Worm (Caenorhabditis elegans) whole organism, L4 larva: Measurements from ENCODE around the gene B0272.3.

Experiments used
- F10B5.3 ChIP-seq: sonication (generic microtip); optimal IDR thresholded peaks from 2 replicates; lab custom pipeline; 2016; ENCODE audit warnings: mild to moderate bottlenecking, missing genetic modification characterization, missing compliant biosample characterization
- F44E2.7 ChIP-seq: fragments of 200-800 bp; sonication (Bioruptor generic); IDR thresholded peaks from 2 replicates; pipeline ENCODE4 v2.1.2; 2022; ENCODE audit warnings: missing genetic modification characterization, missing compliant biosample characterization
- Y48G9A.11 ChIP-seq: fragments of 200-800 bp; sonication (Bioruptor generic); IDR thresholded peaks from 2 replicates; pipeline ENCODE4 v1.3.6; 2022; ENCODE audit warnings: missing genetic modification reagents, missing genetic modification characterization, missing compliant biosample characterization
- Y5F2A.4 ChIP-seq: fragments of 200-800 bp; sonication (Bioruptor generic); optimal IDR thresholded peaks from 2 replicates; lab custom pipeline; 2018; ENCODE audit warnings: mild to moderate bottlenecking, missing genetic modification characterization, missing compliant biosample characterization
- Y75B8A.6 ChIP-seq: fragments of 200-800 bp; sonication (Bioruptor generic); IDR thresholded peaks from 2 replicates; pipeline ENCODE4 v1.3.6; 2022; ENCODE audit warnings: missing genetic modification reagents, missing genetic modification characterization, missing compliant biosample characterization
- ZK337.2 ChIP-seq: fragments of 200-800 bp; sonication (Bioruptor generic); IDR thresholded peaks from 2 replicates; pipeline ENCODE4 v1.3.6; 2022; ENCODE audit warnings: missing genetic modification reagents, missing genetic modification characterization, missing compliant biosample characterization
- ZK546.5 ChIP-seq, 2 experiments: sonication (generic microtip); optimal IDR thresholded peaks; 2 replicates each; lab custom pipeline; 2017; ENCODE audit warnings: missing biosample characterization in 2 of 2, missing genetic modification characterization in 2 of 2
- attf-4 ChIP-seq: sonication (generic microtip); optimal IDR thresholded peaks from 3 replicates; lab custom pipeline; 2017; ENCODE audit warnings: missing biosample characterization, missing genetic modification characterization
- ceh-28 ChIP-seq: fragments of 150-350 bp; optimal IDR thresholded peaks from 2 replicates; lab custom pipeline; 2014; ENCODE audit warnings: missing biosample characterization, missing genetic modification reagents, missing genetic modification characterization
- ceh-62 ChIP-seq: sonication (generic microtip); optimal IDR thresholded peaks from 2 replicates; lab custom pipeline; 2017; ENCODE audit warnings: missing biosample characterization, missing genetic modification characterization
- ceh-82 ChIP-seq: sonication (generic microtip); optimal IDR thresholded peaks from 2 replicates; lab custom pipeline; 2017; ENCODE audit warnings: missing biosample characterization, missing genetic modification characterization
- daf-16 ChIP-seq, 3 experiments: sonication (generic microtip); optimal IDR thresholded peaks; 2 replicates each; lab custom pipeline; 2016 to 2017; ENCODE audit warnings: missing genetic modification characterization in 3 of 3, missing genetic modification reagents in 3 of 3, mild to moderate bottlenecking in 2 of 3, missing compliant biosample characterization in 2 of 3, missing biosample characterization in 1 of 3, moderate library complexity in 1 of 3
- dmd-8 ChIP-seq: fragments of 200-800 bp; sonication (Bioruptor generic); IDR thresholded peaks from 2 replicates; pipeline ENCODE4 v1.3.6; 2022; ENCODE audit warnings: missing genetic modification characterization, missing compliant biosample characterization
- dpl-1 ChIP-seq: fragments of 150-350 bp; optimal IDR thresholded peaks from 2 replicates; lab custom pipeline; 2014; ENCODE audit warnings: missing biosample characterization, missing genetic modification reagents, missing genetic modification characterization
- duxl-1 ChIP-seq: sonication (generic microtip); optimal IDR thresholded peaks from 2 replicates; lab custom pipeline; 2016; ENCODE audit warnings: mild to moderate bottlenecking, missing genetic modification characterization, moderate library complexity, missing compliant biosample characterization; ENCODE audit not compliant: poor library complexity
- dve-1 ChIP-seq: sonication (generic microtip); optimal IDR thresholded peaks from 2 replicates; lab custom pipeline; 2017; ENCODE audit warnings: antibody characterized with exemption, mild to moderate bottlenecking, missing genetic modification characterization, missing compliant biosample characterization; ENCODE audit not compliant: insufficient read depth
- fos-1 ChIP-seq: fragments of 150-350 bp; optimal IDR thresholded peaks from 2 replicates; lab custom pipeline; 2014; ENCODE audit warnings: missing biosample characterization, missing genetic modification characterization
- gei-8 ChIP-seq: fragments of 200-800 bp; sonication (Bioruptor generic); optimal IDR thresholded peaks from 2 replicates; lab custom pipeline; 2018; ENCODE audit warnings: mild to moderate bottlenecking, missing genetic modification characterization, missing compliant biosample characterization
- hif-1 ChIP-seq, 2 experiments: sonication (generic microtip); optimal IDR thresholded peaks; 2 replicates each; lab custom pipeline; 2016 to 2017; ENCODE audit warnings: missing compliant biosample characterization in 2 of 2, missing genetic modification characterization in 2 of 2, missing genetic modification reagents in 2 of 2, missing genotype in 2 of 2, mild to moderate bottlenecking in 1 of 2
- lim-7 ChIP-seq: fragments of 200-800 bp; sonication (Bioruptor generic); IDR thresholded peaks from 2 replicates; pipeline ENCODE4 v1.3.6; 2022; ENCODE audit warnings: missing genetic modification characterization, missing compliant biosample characterization
- lin-29 ChIP-seq: fragments of 200-800 bp; sonication (Bioruptor generic); IDR thresholded peaks from 2 replicates; pipeline ENCODE4 v1.3.6; 2022; ENCODE audit warnings: missing genetic modification reagents, missing genetic modification characterization, missing compliant biosample characterization
- lin-39 ChIP-seq: fragments of 150-350 bp; optimal IDR thresholded peaks from 2 replicates; lab custom pipeline; 2014; ENCODE audit warnings: missing biosample characterization, missing genetic modification reagents, missing genetic modification characterization
- lir-3 ChIP-seq: sonication (generic microtip); optimal IDR thresholded peaks from 2 replicates; lab custom pipeline; 2016; ENCODE audit warnings: mild to moderate bottlenecking, missing genetic modification characterization, missing compliant biosample characterization
- madf-5 ChIP-seq, 2 experiments: fragments of 200-800 bp; sonication (Bioruptor generic); IDR thresholded peaks; 2 replicates each; pipeline ENCODE4 v1.3.6; 2022; ENCODE audit warnings: missing compliant biosample characterization in 2 of 2, missing genetic modification characterization in 2 of 2
- mdl-1 ChIP-seq, 2 experiments: fragments of 150-350 bp in 1 of 2; sonication (generic microtip) in 1 of 2; optimal IDR thresholded peaks; 2 replicates each; lab custom pipeline; 2014 to 2017; ENCODE audit warnings: missing biosample characterization in 2 of 2, missing genetic modification characterization in 2 of 2
- mdt-29 ChIP-seq: fragments of 200-800 bp; sonication (Bioruptor generic); IDR thresholded peaks from 2 replicates; pipeline ENCODE4 v1.3.6; 2022; ENCODE audit warnings: missing genetic modification reagents, missing genetic modification characterization, missing compliant biosample characterization
- mep-1 ChIP-seq: fragments of 150-350 bp; sonication (generic microtip); optimal IDR thresholded peaks from 3 replicates; lab custom pipeline; 2014; ENCODE audit warnings: missing biosample characterization, missing genetic modification characterization
- nhr-10 ChIP-seq: fragments of 150-350 bp; optimal IDR thresholded peaks from 2 replicates; lab custom pipeline; 2014; ENCODE audit warnings: missing biosample characterization, missing genetic modification characterization
- nhr-102 ChIP-seq: sonication (generic microtip); optimal IDR thresholded peaks from 2 replicates; lab custom pipeline; 2016; ENCODE audit warnings: mild to moderate bottlenecking, missing genetic modification characterization, moderate library complexity, missing compliant biosample characterization
- nhr-111 ChIP-seq: fragments of 200-800 bp; sonication (Bioruptor generic); optimal IDR thresholded peaks from 2 replicates; lab custom pipeline; 2018; ENCODE audit warnings: mild to moderate bottlenecking, missing genetic modification characterization, missing compliant biosample characterization
- nhr-41 ChIP-seq: fragments of 200-800 bp; sonication (Bioruptor generic); IDR thresholded peaks from 2 replicates; pipeline ENCODE4 v1.3.6; 2022; ENCODE audit warnings: missing genetic modification reagents, missing genetic modification characterization, missing compliant biosample characterization
- nhr-42 ChIP-seq: fragments of 200-800 bp; sonication (Bioruptor generic); IDR thresholded peaks from 2 replicates; pipeline ENCODE4 v1.3.6; 2022; ENCODE audit warnings: missing genetic modification characterization, missing compliant biosample characterization
- nhr-76 ChIP-seq: fragments of 150-350 bp; optimal IDR thresholded peaks from 2 replicates; lab custom pipeline; 2014; ENCODE audit warnings: missing biosample characterization, missing genetic modification characterization
- pha-4 ChIP-seq, 2 experiments: fragments of 150-350 bp in 1 of 2; fragments of 200-800 bp in 1 of 2; sonication (Bioruptor generic) in 1 of 2; IDR thresholded peaks in 1 of 2; optimal IDR thresholded peaks in 1 of 2; 2 replicates each; pipeline versions ENCODE4 v1.3.6 to Lab custom; 2014 to 2022; ENCODE audit warnings: missing genetic modification characterization in 2 of 2, missing genetic modification reagents in 2 of 2, missing biosample characterization in 1 of 2, missing compliant biosample characterization in 1 of 2
- php-3 ChIP-seq: fragments of 200-800 bp; sonication (Bioruptor generic); IDR thresholded peaks from 2 replicates; pipeline ENCODE4 v1.3.6; 2022; ENCODE audit warnings: missing genetic modification reagents, missing genetic modification characterization, missing compliant biosample characterization
- saeg-2 ChIP-seq: fragments of 200-800 bp; sonication (Bioruptor generic); IDR thresholded peaks from 2 replicates; pipeline ENCODE4 v1.3.6; 2022; ENCODE audit warnings: missing genetic modification reagents, missing genetic modification characterization, missing compliant biosample characterization
- sdz-12 ChIP-seq: fragments of 200-800 bp; sonication (Bioruptor generic); optimal IDR thresholded peaks from 2 replicates; lab custom pipeline; 2018; ENCODE audit warnings: mild to moderate bottlenecking, missing genetic modification characterization, missing compliant biosample characterization
- snpc-1.2 ChIP-seq: fragments of 200-800 bp; sonication (Bioruptor generic); IDR thresholded peaks from 2 replicates; pipeline ENCODE4 v1.3.6; 2022; ENCODE audit warnings: missing genetic modification reagents, missing genetic modification characterization, missing compliant biosample characterization
- snpc-4 ChIP-seq: fragments of 150-350 bp; optimal IDR thresholded peaks from 2 replicates; lab custom pipeline; 2014; ENCODE audit warnings: missing biosample characterization, missing genetic modification characterization
- spr-3 ChIP-seq: fragments of 200-800 bp; sonication (Bioruptor generic); optimal IDR thresholded peaks from 2 replicates; lab custom pipeline; 2018; ENCODE audit warnings: mild to moderate bottlenecking, missing genetic modification characterization, missing compliant biosample characterization
- tag-97 ChIP-seq: fragments of 200-800 bp; sonication (Bioruptor generic); IDR thresholded peaks from 2 replicates; pipeline ENCODE4 v1.3.6; 2022; ENCODE audit warnings: missing genetic modification characterization, missing compliant biosample characterization
- tra-1 ChIP-seq: fragments of 200-800 bp; sonication (Bioruptor generic); IDR thresholded peaks from 2 replicates; pipeline ENCODE4 v1.3.6; 2022; ENCODE audit warnings: missing genetic modification reagents, missing genetic modification characterization, missing compliant biosample characterization
- unc-130 ChIP-seq: sonication (generic microtip); optimal IDR thresholded peaks from 2 replicates; lab custom pipeline; 2016; ENCODE audit warnings: missing genetic modification reagents, missing genetic modification characterization, missing compliant biosample characterization
- unc-39 ChIP-seq: sonication (generic microtip); optimal IDR thresholded peaks from 2 replicates; lab custom pipeline; 2017; ENCODE audit warnings: missing biosample characterization, missing genetic modification characterization
- vab-7 ChIP-seq: fragments of 200-800 bp; sonication (Bioruptor generic); IDR thresholded peaks from 2 replicates; pipeline ENCODE4 v1.3.6; 2022; ENCODE audit warnings: missing genetic modification reagents, missing genetic modification characterization, missing compliant biosample characterization
- zag-1 ChIP-seq: fragments of 150-350 bp; optimal IDR thresholded peaks from 2 replicates; lab custom pipeline; 2014; ENCODE audit warnings: missing biosample characterization, missing genetic modification characterization
- zip-2 ChIP-seq: fragments of 150-350 bp; optimal IDR thresholded peaks from 2 replicates; lab custom pipeline; 2014; ENCODE audit warnings: missing biosample characterization, missing genetic modification characterization
- ztf-11 ChIP-seq: fragments of 150-350 bp; optimal IDR thresholded peaks from 2 replicates; lab custom pipeline; 2014; ENCODE audit warnings: missing biosample characterization, missing genetic modification characterization

B0272.3 gene

DNA sequence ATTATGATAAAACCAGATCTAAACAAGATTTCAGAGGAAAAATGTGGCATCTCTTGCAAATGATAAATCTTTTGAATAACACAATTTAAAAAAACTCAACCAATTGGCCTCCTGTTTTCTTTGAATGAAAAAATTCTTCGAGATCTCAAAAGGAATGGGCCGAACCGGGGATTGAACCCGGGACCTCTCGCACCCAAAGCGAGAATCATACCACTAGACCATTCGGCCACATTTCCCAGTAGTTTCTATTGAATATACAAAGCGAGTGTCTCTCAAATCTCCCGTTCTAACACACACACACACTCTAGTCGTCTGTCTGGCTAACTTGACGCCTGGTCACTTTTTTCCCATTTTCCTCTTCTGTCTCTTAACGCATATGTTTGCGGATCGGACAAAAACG, 36.3 kb downstream of the B0272.3 start (continued):
- TF ChIP-seq Y5F2A.4 (peak; percentile 87), madf-5 (GFP tag; IDR thresholded peaks at IDR 0.05; lab: Robert Waterston, UW) (peak; percentile 75 to 87; a peak in 3 of 4 replicates), pha-4 (GFP tag; IDR thresholded peaks at IDR 0.05; lab: Robert Waterston, UW) (peak; percentile 86), pha-4 (tag; optimal IDR thresholded peaks at IDR 0.05; lab: Kevin White, UChicago) (no peak), F10B5.3 (tag; lab: Kevin White, UChicago) (peak; percentile 44), tag-97 (GFP tag; lab: Robert Waterston, UW) (peak; percentile 68; the same call in 1 of the 2 replicates), nhr-102 (peak; percentile 82), nhr-42 (GFP tag; lab: Robert Waterston, UW) (peak; percentile 87), Y48G9A.11 (GFP tag; lab: Robert Waterston, UW) (peak; percentile 66), lin-29 (peak; percentile 61; the same call in 1 of the 2 replicates), Y75B8A.6 (GFP tag; lab: Robert Waterston, UW) (0 out of 2 replicates have a peak, but pooled peaks have one; percentile 14), mep-1 (tag; lab: Kevin White, UChicago) (peak; percentile 84), lir-3 (tag; lab: Kevin White, UChicago) (peak; percentile 79), lim-7 (peak; percentile 88), nhr-41 (peak; percentile 84), ceh-28 (no peak), nhr-10 (tag; lab: Kevin White, UChicago) (no peak), sdz-12 (GFP tag; lab: Kevin White, UChicago) (no peak), snpc-1.2 (peak; percentile 92), lin-39 (tag; lab: Kevin White, UChicago) (no peak), ceh-62 (tag; lab: Kevin White, UChicago) (no peak), attf-4 (tag; lab: Kevin White, UChicago) (no peak), nhr-76 (tag; lab: Kevin White, UChicago) (no peak), ZK337.2 (peak; percentile 67), dpl-1 (GFP tag; lab: Kevin White, UChicago) (no peak), F44E2.7 (no peak), zag-1 (tag; lab: Kevin White, UChicago) (no peak), daf-16 (GFP tag; optimal IDR thresholded peaks at IDR 0.05; lab: Kevin White, UChicago) (peak; percentile 70 to 74), daf-16 (tag; optimal IDR thresholded peaks at IDR 0.05; lab: Kevin White, UChicago) (no peak), saeg-2 (GFP tag; lab: Robert Waterston, UW) (no peak), unc-130 (GFP tag; lab: Kevin White, UChicago) (peak; percentile 1), ztf-11 (tag; lab: Kevin White, UChicago) (no peak), unc-39 (tag; lab: Kevin White, UChicago) (no peak), mdt-29 (GFP tag; lab: Robert Waterston, UW) (no peak; the same call in none of the 2 replicates), snpc-4 (tag; lab: Kevin White, UChicago) (no peak), duxl-1 (peak; percentile 90), ZK546.5 (tag; optimal IDR thresholded peaks at IDR 0.05; lab: Kevin White, UChicago) (no peak)

DNA sequence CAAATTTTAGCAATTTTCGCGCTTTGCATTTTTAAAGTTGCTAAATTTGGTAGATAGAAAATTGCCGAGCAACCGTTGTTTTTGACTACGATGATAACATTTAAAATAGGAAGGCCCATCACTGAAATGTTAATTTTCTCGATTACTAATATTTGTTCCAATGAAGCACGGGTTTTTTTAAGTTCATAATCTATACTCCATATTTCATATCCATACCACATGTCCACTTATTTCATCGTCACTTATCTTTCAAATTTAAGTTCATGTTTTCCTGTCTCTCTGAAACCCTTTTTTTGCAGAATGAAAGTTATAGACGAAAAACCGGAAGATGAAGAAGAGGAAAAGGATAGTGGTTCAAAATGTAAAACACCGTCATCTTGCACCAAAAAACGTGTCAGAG, 40.9 kb downstream of the B0272.3 start, which contains the start of gene gap-2:
Gene gap-2, plus strand, starts transcription at position 301 of the 400 bp plus-strand sequence.
- TF ChIP-seq daf-16 (GFP tag; optimal IDR thresholded peaks at IDR 0.05; lab: Kevin White, UChicago) (no peak), daf-16 (tag; optimal IDR thresholded peaks at IDR 0.05; lab: Kevin White, UChicago) (no peak), hif-1 (tag; optimal IDR thresholded peaks at IDR 0.05; lab: Kevin White, UChicago) (no peak), duxl-1 (no peak), zip-2 (tag; lab: Kevin White, UChicago) (no peak), nhr-111 (no peak), mdl-1 (tag; optimal IDR thresholded peaks at IDR 0.05; lab: Kevin White, UChicago) (no peak), fos-1 (tag; lab: Kevin White, UChicago) (no peak), ceh-82 (tag; lab: Kevin White, UChicago) (no peak), dmd-8 (GFP tag; lab: Robert Waterston, UW) (no peak), gei-8 (GFP tag; lab: Kevin White, UChicago) (no peak), tra-1 (no peak), php-3 (GFP tag; lab: Robert Waterston, UW) (no peak), dve-1 (tag; lab: Kevin White, UChicago) (no peak), dpl-1 (GFP tag; lab: Kevin White, UChicago) (no peak), spr-3 (no peak), vab-7 (GFP tag; lab: Robert Waterston, UW) (no peak)
